Worm (Caenorhabditis elegans): ENCODE data around the gene clc-3.

Gene clc-3

DNA sequence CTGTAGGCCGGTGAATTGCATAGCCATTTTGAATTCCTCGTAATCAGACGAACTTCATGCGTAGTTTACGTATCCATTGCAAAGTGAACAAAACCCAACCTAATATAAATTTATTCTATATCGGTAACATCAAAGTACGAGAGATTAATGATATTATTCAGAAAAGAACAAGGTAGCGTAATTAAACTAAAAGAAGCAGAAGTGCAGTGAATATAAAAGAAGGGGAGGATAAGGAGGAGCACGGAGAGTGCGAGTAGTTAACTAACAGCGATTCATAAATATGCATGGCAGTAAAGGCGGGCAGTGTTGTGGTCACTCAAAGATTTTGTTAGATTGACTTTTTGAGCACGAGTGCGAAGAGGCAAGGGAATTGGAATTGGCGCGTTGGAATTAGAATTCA is at the start of gene clc-3:
clc-3 (minus strand) TSS at position 101 of the 400 bp plus-strand sequence.
- TF ChIP-seq dao-5 (tag; optimal IDR thresholded peaks at IDR 0.05), result no peak
- TF ChIP-seq W03F9.2 (tag; optimal IDR thresholded peaks at IDR 0.05), result no peak
- TF ChIP-seq him-1 (tag; optimal IDR thresholded peaks at IDR 0.05), result no peak

DNA sequence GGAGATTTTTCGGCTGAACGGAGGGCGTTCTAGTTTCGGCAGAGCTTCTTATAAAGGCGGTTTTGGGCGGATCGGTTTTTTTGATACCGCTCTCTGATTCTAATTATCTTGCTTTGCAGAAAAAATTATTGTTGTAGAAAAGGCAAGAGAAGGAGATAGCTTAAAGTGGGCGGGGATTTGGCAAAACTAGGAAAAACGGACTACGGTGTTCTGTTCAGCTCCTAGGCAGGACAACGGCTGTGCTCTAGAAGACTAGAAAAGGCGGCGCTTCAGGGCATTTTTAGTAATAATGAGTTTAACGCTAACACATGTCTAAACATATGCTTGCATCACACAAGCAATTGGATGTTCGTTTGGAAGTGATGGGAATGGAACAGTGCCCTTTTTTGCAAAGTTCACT is 44.5 kb upstream of the clc-3 start, which contains the start of gene C04F6.7:
C04F6.7 (minus strand) TSS at position 101 of the 400 bp plus-strand sequence.
- TF ChIP-seq W03F9.2 (tag; optimal IDR thresholded peaks at IDR 0.05), result no peak
- TF ChIP-seq dao-5 (tag; optimal IDR thresholded peaks at IDR 0.05), result no peak
- no peak for TF ChIP-seq him-1 (tag; optimal IDR thresholded peaks at IDR 0.05)

DNA sequence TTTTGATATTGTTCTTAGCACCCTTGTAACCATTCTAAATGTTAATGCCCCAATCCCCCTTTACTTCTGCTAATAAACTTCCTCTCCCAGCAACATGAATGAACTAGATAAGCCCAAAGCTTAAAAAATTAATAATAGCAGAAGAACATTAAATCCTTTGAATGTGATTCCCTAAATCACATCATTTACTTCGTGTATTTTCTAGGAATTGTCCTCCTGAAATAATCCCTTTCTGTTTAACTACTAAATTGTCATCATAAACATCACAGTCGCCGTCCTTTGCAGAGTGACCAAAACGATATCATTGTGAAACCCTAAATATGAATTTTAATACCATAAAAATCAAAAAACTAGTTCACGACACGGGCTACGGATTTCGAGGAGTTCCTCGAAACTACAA is 41.5 kb upstream of the clc-3 start:
- TF ChIP-seq W03F9.2 (tag; optimal IDR thresholded peaks at IDR 0.05), result no peak
- TF ChIP-seq him-1 (tag; optimal IDR thresholded peaks at IDR 0.05), result no peak
- no peak for TF ChIP-seq dao-5 (tag; optimal IDR thresholded peaks at IDR 0.05)

DNA sequence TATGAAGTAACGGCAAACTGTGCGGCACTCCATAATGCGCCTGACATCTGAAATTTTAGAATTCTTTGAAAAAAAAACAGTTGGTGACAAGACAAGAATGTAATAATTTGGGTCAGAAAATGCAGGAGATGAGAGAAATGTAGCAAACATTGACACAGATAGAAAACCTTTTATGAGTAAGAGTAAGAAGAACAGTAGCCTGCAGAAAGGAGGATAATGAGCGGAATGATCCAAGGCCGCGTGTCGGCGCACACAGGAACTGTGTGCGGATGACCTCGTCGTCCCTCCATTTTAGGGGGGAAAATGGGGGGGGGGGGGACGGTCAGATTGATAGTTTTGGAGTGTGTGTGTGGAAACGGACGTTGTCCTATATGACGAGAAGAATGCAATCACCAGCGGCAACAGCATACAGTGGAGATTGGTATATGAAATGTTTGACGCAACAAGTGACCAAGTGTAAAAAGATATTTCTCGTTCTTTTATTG is 40.2 kb upstream of the clc-3 start, which contains the start of gene dhs-27:
dhs-27 (minus strand) TSS at position 51 of the 485 bp plus-strand sequence.
- TF ChIP-seq W03F9.2 (tag; optimal IDR thresholded peaks at IDR 0.05), result no peak
- TF ChIP-seq him-1 (tag; optimal IDR thresholded peaks at IDR 0.05), result no peak
- TF ChIP-seq dao-5 (tag; optimal IDR thresholded peaks at IDR 0.05), result no peak

DNA sequence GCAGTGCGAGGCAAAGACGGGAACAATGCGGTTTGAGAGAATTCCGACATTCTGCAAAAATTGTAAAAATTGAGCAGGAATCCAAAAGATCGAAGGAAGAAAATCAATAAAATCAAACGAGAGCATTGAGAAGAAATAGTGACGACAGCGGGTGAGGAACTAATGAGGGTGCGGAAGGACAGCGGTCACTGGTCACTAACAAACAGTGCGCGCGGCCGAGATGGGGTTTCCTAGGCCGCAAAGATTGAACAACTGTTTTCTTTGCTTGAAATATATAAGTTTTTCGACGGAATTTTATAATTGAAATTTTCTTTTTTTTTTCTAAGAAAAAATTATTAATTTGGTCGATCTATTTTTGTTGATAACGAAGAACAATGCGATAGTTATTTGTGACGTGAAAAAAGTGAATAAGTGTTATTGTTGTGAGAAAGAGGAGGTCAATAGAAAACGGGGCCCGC is 37.1 kb upstream of the clc-3 start, which contains the start of gene unc-78:
unc-78 (minus strand) TSS at position 51 of the 458 bp plus-strand sequence.
- no peak for TF ChIP-seq him-1 (tag; optimal IDR thresholded peaks at IDR 0.05)
- no peak for TF ChIP-seq W03F9.2 (tag; optimal IDR thresholded peaks at IDR 0.05)
- no peak for TF ChIP-seq dao-5 (tag; optimal IDR thresholded peaks at IDR 0.05)

DNA sequence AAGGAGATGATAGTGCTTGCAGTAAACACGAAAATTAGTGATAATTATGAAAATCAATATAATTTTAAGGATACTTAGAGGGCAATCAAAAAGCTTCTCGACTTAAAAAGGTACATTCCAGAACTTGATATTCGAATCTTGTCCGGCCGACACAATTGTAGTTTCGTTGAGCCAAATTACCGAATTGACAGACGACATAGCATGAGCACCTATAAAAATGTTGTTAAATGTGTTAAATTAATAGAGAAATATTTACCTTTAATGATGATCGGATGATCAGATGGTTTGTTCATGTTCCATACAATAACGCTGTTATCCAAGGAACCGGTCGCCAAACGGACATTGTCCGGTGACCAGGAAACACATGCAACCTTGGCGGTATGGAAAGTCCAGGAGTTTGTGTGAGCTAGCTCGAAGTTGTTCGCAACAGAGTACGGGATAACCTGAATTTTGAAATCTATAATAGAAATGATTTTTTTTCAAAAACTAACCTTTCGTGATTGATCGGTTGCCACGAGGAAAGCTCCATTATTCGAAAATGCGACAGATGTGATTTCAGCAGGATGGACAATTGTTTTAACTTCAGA is 34.3 kb upstream of the clc-3 start:
- TF ChIP-seq him-1 (tag; optimal IDR thresholded peaks at IDR 0.05) (no peak), dao-5 (tag; optimal IDR thresholded peaks at IDR 0.05) (no peak), W03F9.2 (tag; optimal IDR thresholded peaks at IDR 0.05) (no peak)

DNA sequence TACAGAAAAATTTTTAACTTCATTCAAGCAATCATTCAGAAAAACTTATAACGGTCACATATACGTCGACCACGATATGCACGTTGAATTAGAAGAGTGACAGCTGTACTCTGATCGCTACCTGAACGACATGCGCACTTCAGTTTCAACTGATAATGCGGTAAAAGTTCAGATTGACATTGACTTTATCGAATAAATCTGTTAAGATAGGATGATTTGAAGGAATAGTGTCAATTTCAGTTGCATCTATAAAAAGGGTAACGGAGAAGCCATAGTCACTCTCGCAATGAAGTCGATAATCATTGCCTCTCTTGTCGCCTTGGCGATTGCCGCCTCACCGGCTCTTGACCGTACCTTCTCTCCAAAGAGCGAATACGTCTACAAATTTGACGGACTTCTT is 28.7 kb upstream of the clc-3 start, which contains the start of gene vit-5:
vit-5 (plus strand) TSS at position 277 of the 400 bp plus-strand sequence.
- TF ChIP-seq dao-5 (tag; optimal IDR thresholded peaks at IDR 0.05) (no peak), W03F9.2 (tag; optimal IDR thresholded peaks at IDR 0.05) (no peak), him-1 (tag; optimal IDR thresholded peaks at IDR 0.05) (no peak)

DNA sequence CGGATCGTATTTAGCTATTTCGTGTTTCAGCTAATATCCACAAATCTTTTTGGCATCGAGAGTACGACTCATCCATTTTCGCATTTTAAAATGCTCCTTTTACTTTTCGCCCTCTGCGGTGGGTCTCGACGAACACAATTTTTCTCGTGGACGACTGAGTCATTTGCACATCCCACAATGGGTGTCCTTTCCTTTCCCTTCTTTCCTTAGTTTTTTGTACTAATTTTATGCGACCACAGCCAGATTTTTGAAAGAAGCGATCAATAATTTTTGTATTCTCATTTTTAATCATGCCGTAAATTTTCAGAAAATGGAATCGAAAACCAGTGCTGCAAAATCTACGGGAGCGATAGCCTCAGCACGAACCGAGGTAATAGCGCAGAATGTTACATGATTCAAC is 27.2 kb upstream of the clc-3 start, which contains the start of gene C04F6.9:
C04F6.9 (plus strand) TSS at position 301 of the 400 bp plus-strand sequence.
- TF ChIP-seq dao-5 (tag; optimal IDR thresholded peaks at IDR 0.05) (no peak), him-1 (tag; optimal IDR thresholded peaks at IDR 0.05) (no peak), W03F9.2 (tag; optimal IDR thresholded peaks at IDR 0.05) (no peak)

DNA sequence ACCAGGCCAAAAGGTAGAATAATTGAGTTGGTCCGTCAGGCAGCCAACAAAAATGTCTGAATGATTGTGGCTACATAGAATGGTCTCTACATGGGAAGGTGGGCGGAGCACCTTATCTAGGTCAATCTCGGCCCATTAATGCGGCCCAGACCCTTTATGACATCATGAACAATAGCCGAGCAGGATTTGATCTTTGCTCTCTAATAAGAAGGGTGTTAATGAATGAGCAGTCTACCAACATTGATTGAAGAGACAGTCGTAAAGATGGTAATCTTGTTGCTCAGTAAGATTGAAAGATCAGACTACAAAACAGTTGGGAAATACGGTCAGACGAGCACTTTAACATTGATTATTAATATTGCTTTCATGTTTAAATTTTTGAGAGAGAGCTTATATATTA is 25.8 kb upstream of the clc-3 start:
- TF ChIP-seq W03F9.2 (tag; optimal IDR thresholded peaks at IDR 0.05) (no peak), him-1 (tag; optimal IDR thresholded peaks at IDR 0.05) (no peak), dao-5 (tag; optimal IDR thresholded peaks at IDR 0.05) (no peak)

DNA sequence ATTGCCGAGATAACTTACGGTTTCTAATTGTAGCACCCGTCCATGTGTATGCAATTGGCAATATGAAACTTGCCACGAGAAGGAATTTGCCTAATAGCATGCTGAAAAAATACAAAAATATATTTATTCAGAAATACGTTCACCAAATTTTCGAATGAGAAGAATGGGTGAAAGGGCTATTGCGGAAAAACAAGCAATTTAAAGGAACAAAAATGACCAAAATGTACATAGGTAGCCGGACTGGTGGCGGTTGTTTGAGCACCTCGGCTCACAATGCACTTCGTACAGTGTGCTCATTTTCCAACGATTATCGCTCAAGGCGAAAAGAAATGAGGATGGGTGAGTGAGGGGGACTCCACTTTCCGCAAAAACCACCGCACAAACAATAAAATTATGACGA is 25.4 kb upstream of the clc-3 start, which contains the start of gene cht-1:
cht-1 (minus strand) TSS at position 101 of the 400 bp plus-strand sequence.
- TF ChIP-seq W03F9.2 (tag; optimal IDR thresholded peaks at IDR 0.05), result no peak
- TF ChIP-seq dao-5 (tag; optimal IDR thresholded peaks at IDR 0.05), result no peak
- no peak for TF ChIP-seq him-1 (tag; optimal IDR thresholded peaks at IDR 0.05)

DNA sequence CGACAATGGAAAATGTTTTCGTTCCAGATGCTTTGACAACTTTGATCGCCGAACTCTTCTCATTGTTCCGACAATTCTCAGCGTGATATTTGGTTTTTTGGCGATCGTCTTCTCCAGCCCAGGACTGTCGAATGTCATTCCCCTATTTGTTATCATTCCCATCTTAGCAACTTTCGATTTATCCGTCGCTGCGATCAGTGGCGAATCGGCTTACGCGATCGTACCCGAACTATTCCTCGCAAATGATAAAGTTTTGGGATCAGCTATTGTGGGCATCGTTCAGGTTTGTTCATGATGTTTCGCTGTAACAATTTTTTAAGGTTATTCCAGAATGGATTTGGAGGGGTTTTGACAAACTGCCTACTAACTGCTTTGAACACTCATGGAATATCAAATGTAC is 22.2 kb upstream of the clc-3 start:
- TF ChIP-seq dao-5 (tag; optimal IDR thresholded peaks at IDR 0.05), result no peak
- TF ChIP-seq him-1 (tag; optimal IDR thresholded peaks at IDR 0.05), result no peak
- TF ChIP-seq W03F9.2 (tag; optimal IDR thresholded peaks at IDR 0.05), result no peak

DNA sequence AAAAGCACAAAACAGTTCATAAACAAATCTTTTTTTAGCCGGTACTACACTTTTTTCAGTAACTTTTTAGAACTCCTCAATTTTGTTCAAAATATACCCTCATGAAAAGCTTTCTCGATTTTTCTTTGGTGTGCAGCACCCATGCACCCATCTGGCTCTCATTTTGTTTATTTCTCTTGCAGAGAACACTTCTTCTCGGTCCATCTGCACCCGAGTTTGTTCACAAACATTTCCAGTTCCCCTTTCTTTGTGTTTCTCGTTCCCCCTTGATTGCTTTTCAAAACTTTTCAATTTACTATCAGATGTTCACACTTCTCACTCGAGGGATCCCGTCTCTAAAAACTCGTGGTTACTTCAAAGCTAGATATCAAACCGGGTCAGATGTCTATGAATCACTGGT is 19.0 kb upstream of the clc-3 start, which contains the start of gene slcf-2:
slcf-2 (plus strand) TSS at position 301 of the 400 bp plus-strand sequence.
- TF ChIP-seq dao-5 (tag; optimal IDR thresholded peaks at IDR 0.05) (no peak), W03F9.2 (tag; optimal IDR thresholded peaks at IDR 0.05) (no peak), him-1 (tag; optimal IDR thresholded peaks at IDR 0.05) (no peak)

DNA sequence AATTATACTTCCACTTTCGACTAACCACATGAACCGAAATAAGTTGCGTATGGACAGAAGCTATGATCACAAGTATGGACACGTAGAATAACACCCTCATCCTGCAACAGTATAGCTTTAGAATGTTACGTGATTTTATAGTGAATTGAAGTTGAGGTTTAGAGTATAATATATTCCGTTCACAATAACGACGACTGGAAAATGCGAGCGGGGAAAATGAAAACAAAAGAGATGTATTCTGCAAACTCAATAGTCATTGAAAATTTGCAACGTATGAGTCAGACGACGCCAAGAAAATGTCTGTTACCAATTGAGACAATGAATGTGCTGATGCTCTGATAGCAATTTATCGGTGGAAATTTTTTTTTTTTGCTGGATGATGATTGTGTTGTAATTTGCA is 10.8 kb upstream of the clc-3 start, which contains the start of gene acp-1:
acp-1 (minus strand) TSS at position 101 of the 400 bp plus-strand sequence.
- no peak for TF ChIP-seq W03F9.2 (tag; optimal IDR thresholded peaks at IDR 0.05)
- TF ChIP-seq him-1 (tag; optimal IDR thresholded peaks at IDR 0.05), result no peak
- TF ChIP-seq dao-5 (tag; optimal IDR thresholded peaks at IDR 0.05), result no peak

DNA sequence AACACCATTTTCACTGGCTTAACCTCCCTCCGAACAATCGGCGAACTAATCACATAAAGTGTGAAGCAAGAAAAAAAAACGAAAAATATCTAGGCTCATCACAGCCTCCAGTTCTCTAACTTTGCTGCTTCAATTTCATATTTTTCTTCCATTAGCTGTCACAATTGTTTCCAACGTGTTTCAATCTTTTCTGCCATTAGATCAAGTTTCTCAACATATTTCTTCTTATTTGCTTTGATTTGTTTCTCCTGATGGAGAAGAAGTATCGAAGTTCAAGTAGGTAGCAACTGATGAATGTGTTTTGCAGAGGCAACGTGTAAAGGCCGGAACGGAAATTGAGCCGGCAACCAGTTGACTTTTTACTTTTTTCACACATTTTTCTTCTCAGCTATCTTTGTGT is 5.6 kb upstream of the clc-3 start, which contains the start of gene ZK563.7:
ZK563.7 (plus strand) TSS at position 301 of the 400 bp plus-strand sequence.
- TF ChIP-seq dao-5 (tag; optimal IDR thresholded peaks at IDR 0.05) (no peak), W03F9.2 (tag; optimal IDR thresholded peaks at IDR 0.05) (no peak), him-1 (tag; optimal IDR thresholded peaks at IDR 0.05) (no peak)

Measured in whole organism, L4/young adult.